Fruit fly (Drosophila melanogaster) whole organism: ENCODE measurements around the gene mia.

ENCODE experiments used
- CG8478 ChIP-seq: fragments of >200 bp; optimal IDR thresholded peaks from 2 replicates; lab custom pipeline; 2018; ENCODE audit warnings: inconsistent platforms
- Dll ChIP-seq: fragments of >200 bp; optimal IDR thresholded peaks from 2 replicates; lab custom pipeline; 2017
- EcR ChIP-seq, 2 experiments: fragments of >200 bp; optimal IDR thresholded peaks; 2 replicates each; lab custom pipeline; 2017; ENCODE audit warnings: missing biosample characterization in 2 of 2, missing genetic modification characterization in 2 of 2, missing genetic modification reagents in 2 of 2
- pan ChIP-seq: fragments of >200 bp; optimal IDR thresholded peaks from 2 replicates; lab custom pipeline; 2017
- psq ChIP-seq: fragments of >200 bp; optimal IDR thresholded peaks from 2 replicates; lab custom pipeline; 2017
- usp ChIP-seq: fragments of >200 bp; optimal IDR thresholded peaks from 2 replicates; lab custom pipeline; 2017; ENCODE audit warnings: missing biosample characterization, missing genetic modification characterization, mixed read lengths

DNA sequence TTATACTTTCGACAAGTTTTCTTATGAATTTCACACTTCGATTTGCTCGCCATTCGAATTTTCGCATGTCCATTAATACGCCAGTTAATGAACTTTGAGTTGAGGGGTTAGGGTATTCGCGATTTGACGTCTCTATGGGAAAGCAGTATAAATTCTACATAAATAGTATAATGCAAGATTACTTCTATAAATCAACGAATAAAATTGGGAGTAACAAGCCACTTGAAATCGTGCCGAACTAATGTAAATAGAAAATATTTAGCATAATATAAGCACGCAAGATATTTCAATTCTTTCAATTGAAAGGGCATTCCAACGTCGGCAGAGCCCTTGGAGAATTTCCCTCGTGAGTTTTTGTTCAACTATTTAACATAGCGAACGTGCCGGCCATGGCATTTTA, 30.4 kb downstream of the mia start:
- TF ChIP-seq pan (lab: Kevin White, UChicago) (no peak), CG8478 (no peak), usp (GFP tag; lab: Kevin White, UChicago) (no peak), Dll (lab: Kevin White, UChicago) (no peak), psq (lab: Kevin White, UChicago) (no peak), EcR (GFP tag; optimal IDR thresholded peaks at IDR 0.05; lab: Kevin White, UChicago) (no peak)
